Worm (Caenorhabditis elegans) whole organism, L4 larva: ENCODE data around the gene F13A2.3.
A peak's percentile ranks its signal among the peaks of the same experiment; 100 is the strongest.

Experiments used
- R02D3.7 ChIP-seq: fragments of 150-350 bp; sonication (generic microtip); optimal IDR thresholded peaks from 3 replicates; lab custom pipeline; 2014; ENCODE audit warnings: missing biosample characterization, missing genetic modification characterization
- aha-1 ChIP-seq: fragments of 150-350 bp; peaks from one replicate; lab custom pipeline; 2014; ENCODE audit warnings: missing biosample characterization, missing genetic modification characterization
- aly-2 ChIP-seq: sonication (generic microtip); optimal IDR thresholded peaks from 2 replicates; lab custom pipeline; 2018; ENCODE audit warnings: missing biosample characterization, missing genetic modification characterization
- ama-1 ChIP-seq: fragments of 150-350 bp; optimal IDR thresholded peaks from 2 replicates; lab custom pipeline; 2014; ENCODE audit warnings: inconsistent platforms, mixed read lengths
- ceh-62 ChIP-seq: sonication (generic microtip); optimal IDR thresholded peaks from 2 replicates; lab custom pipeline; 2017; ENCODE audit warnings: missing biosample characterization, missing genetic modification characterization
- daf-8 ChIP-seq: fragments of 200-800 bp; sonication (Bioruptor generic); IDR thresholded peaks from 2 replicates; pipeline ENCODE4 v1.3.6; 2022; ENCODE audit warnings: missing genetic modification characterization, missing compliant biosample characterization
- dmd-9 ChIP-seq: fragments of 200-800 bp; sonication (Bioruptor generic); IDR thresholded peaks from 2 replicates; pipeline ENCODE4 v1.3.6; 2022; ENCODE audit warnings: missing genetic modification reagents, missing genetic modification characterization, missing compliant biosample characterization
- duxl-1 ChIP-seq: sonication (generic microtip); optimal IDR thresholded peaks from 2 replicates; lab custom pipeline; 2016; ENCODE audit warnings: mild to moderate bottlenecking, missing genetic modification characterization, moderate library complexity, missing compliant biosample characterization; ENCODE audit not compliant: poor library complexity
- egl-43 ChIP-seq: fragments of 200-800 bp; sonication (Bioruptor generic); IDR thresholded peaks from 2 replicates; pipeline ENCODE4 v1.3.6; 2022; ENCODE audit warnings: missing genetic modification reagents, missing genetic modification characterization, missing compliant biosample characterization
- hlh-30 ChIP-seq: sonication (generic microtip); optimal IDR thresholded peaks from 2 replicates; lab custom pipeline; 2017; ENCODE audit warnings: antibody characterized with exemption, mild to moderate bottlenecking, missing genetic modification characterization, missing compliant biosample characterization; ENCODE audit not compliant: insufficient read depth
- jun-1 ChIP-seq: fragments of 150-350 bp; optimal IDR thresholded peaks from 2 replicates; lab custom pipeline; 2014; ENCODE audit warnings: missing biosample characterization, missing genetic modification reagents, missing genetic modification characterization
- lim-7 ChIP-seq: fragments of 200-800 bp; sonication (Bioruptor generic); IDR thresholded peaks from 2 replicates; pipeline ENCODE4 v1.3.6; 2022; ENCODE audit warnings: missing genetic modification characterization, missing compliant biosample characterization
- lin-13 ChIP-seq: fragments of 150-350 bp; optimal IDR thresholded peaks from 2 replicates; lab custom pipeline; 2014; ENCODE audit warnings: missing biosample characterization, missing genetic modification reagents, missing genetic modification characterization
- lin-15B ChIP-seq: fragments of 150-350 bp; sonication (generic microtip); optimal IDR thresholded peaks from 3 replicates; lab custom pipeline; 2014; ENCODE audit warnings: missing biosample characterization, missing genetic modification characterization
- lin-38 ChIP-seq: fragments of 200-800 bp; sonication (Bioruptor generic); IDR thresholded peaks from 2 replicates; pipeline ENCODE4 v1.3.6; 2022; ENCODE audit warnings: missing genetic modification reagents, missing genetic modification characterization, missing compliant biosample characterization
- pha-4 ChIP-seq, 2 experiments: fragments of 150-350 bp in 1 of 2; fragments of 200-800 bp in 1 of 2; sonication (Bioruptor generic) in 1 of 2; IDR thresholded peaks in 1 of 2; optimal IDR thresholded peaks in 1 of 2; 2 replicates each; pipeline versions ENCODE4 v1.3.6 to Lab custom; 2014 to 2022; ENCODE audit warnings: missing genetic modification characterization in 2 of 2, missing genetic modification reagents in 2 of 2, missing biosample characterization in 1 of 2, missing compliant biosample characterization in 1 of 2
- rbr-2 ChIP-seq: sonication (generic microtip); optimal IDR thresholded peaks from 2 replicates; lab custom pipeline; 2016; ENCODE audit warnings: missing genotype, missing genetic modification characterization, missing compliant biosample characterization
- set-16 ChIP-seq: fragments of 200-800 bp; sonication (Bioruptor generic); IDR thresholded peaks from 2 replicates; pipeline ENCODE4 v1.3.6; 2022; ENCODE audit warnings: missing genetic modification reagents, missing genetic modification characterization, missing compliant biosample characterization
- snpc-4 ChIP-seq: fragments of 150-350 bp; optimal IDR thresholded peaks from 2 replicates; lab custom pipeline; 2014; ENCODE audit warnings: missing biosample characterization, missing genetic modification characterization
- spr-1 ChIP-seq: sonication (generic microtip); optimal IDR thresholded peaks from 2 replicates; lab custom pipeline; 2016; ENCODE audit warnings: mild to moderate bottlenecking, missing genetic modification characterization, missing compliant biosample characterization
- unc-130 ChIP-seq: sonication (generic microtip); optimal IDR thresholded peaks from 2 replicates; lab custom pipeline; 2016; ENCODE audit warnings: missing genetic modification reagents, missing genetic modification characterization, missing compliant biosample characterization
- unc-62 ChIP-seq, 3 experiments: fragments of 150-350 bp in 1 of 3; sonication (generic microtip); optimal IDR thresholded peaks in 2 of 3; peaks in 1 of 3; 1 replicate in 1 of 3; 2 replicates in 2 of 3; lab custom pipeline; 2014 to 2017; ENCODE audit warnings: missing biosample characterization in 3 of 3, missing genetic modification characterization in 3 of 3, missing genetic modification reagents in 3 of 3, missing genotype in 1 of 3
- zfp-3 ChIP-seq: fragments of 200-800 bp; sonication (Bioruptor generic); conservative IDR thresholded peaks from 2 replicates; pipeline ENCODE4 v1.3.6; 2022; ENCODE audit warnings: missing genetic modification reagents, missing genetic modification characterization, missing compliant biosample characterization

The F13A2.3 gene

DNA sequence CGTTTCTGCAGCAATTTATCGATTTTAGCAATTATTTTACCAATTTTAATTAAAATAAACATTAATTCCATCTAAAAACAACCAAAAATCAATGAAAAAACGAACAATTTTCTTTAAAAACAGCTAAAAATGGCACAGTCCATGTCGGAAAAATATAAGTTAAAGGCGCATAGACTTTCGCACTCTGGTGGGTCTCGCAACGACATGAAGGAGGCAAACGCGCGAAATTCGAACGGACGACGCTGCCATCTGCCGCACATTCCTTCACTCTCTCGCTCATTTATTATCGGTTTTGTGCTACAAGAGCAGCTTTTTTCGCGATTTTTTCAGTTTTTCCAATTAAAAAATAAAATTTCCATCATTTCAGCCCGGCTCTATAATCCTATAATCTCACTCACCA lies 49.4 kb downstream of the F13A2.3 start, which contains the start of gene mcm-7 (continued):
- TF ChIP-seq ama-1 (lab: Kevin White, UChicago) (peak; percentile 31), unc-62 (GFP tag; optimal IDR thresholded peaks at IDR 0.05 in 1 of 2; lab: Kevin White, UChicago) (no peak), unc-62 (tag; optimal IDR thresholded peaks at IDR 0.05; lab: Kevin White, UChicago) (no peak), lin-15B (no peak), dmd-9 (GFP tag; lab: Robert Waterston, UW) (no peak), unc-130 (peak; percentile 22), lin-13 (peak; percentile 33), spr-1 (tag; lab: Kevin White, UChicago) (no peak), duxl-1 (tag; lab: Kevin White, UChicago) (no peak), R02D3.7 (tag; lab: Kevin White, UChicago) (no peak), rbr-2 (tag; lab: Kevin White, UChicago) (no peak), aly-2 (tag; lab: Kevin White, UChicago) (no peak), daf-8 (no peak), ceh-62 (tag; lab: Kevin White, UChicago) (no peak)

DNA sequence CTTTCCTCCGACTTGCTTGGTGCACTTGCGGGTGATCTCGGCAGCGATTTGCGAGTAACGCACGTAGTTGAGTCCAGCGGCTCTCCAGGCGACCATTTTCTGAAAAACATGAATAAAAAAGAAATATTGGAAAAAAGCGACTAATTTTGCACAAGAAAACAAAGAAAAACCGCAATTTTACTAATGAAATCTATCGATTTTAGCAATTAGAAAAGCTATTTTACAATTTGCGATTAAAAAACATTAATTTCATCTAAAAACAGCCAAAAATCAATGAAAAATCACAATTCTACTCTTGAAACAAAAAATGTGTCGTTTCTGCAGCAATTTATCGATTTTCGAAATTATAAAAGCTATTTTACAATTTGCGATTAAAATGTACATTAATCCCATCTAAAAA lies 49.8 kb downstream of the F13A2.3 start, which contains the start of gene hpo-18:
Gene hpo-18 (minus strand): TSS at position 101 of the 400 bp plus-strand sequence.
- TF ChIP-seq aha-1 (peak; percentile 67), jun-1 (tag; lab: Kevin White, UChicago) (no peak), snpc-4 (no peak), duxl-1 (tag; lab: Kevin White, UChicago) (no peak), set-16 (no peak)
- TF ChIP-seq, all 104 proteins: peak for 1

DNA sequence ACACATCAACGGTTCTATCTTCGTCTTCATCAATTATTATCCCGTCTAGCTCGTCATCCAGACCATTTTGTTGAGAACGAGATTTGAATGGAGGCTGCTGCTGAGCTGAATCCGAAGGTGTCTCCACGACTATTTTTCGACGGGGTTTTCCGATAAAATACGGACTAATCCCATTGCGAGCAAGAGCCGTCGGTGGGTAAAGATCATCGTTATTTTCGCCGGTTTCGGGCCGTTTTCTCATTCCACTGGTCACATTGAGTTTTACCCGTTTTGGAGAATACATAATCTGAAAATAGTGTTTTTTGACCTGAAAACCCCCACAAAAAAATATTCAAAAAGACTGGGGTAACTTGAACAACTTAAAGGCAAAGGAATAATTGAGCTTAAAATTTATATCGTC lies 50.4 kb downstream of the F13A2.3 start, which contains the start of gene figl-1:
Gene figl-1 (minus strand): TSS at position 286 of the 400 bp plus-strand sequence.
- TF ChIP-seq egl-43 (GFP tag; lab: Robert Waterston, UW): 0 out of 2 replicates have a peak, but pooled peaks have one; percentile 37
- no peak for TF ChIP-seq hlh-30 (tag; lab: Kevin White, UChicago)
- TF ChIP-seq pha-4 (GFP tag; IDR thresholded peaks at IDR 0.05; lab: Robert Waterston, UW): 0 out of 2 replicates have a peak, but pooled peaks have one; percentile 16
- no peak for TF ChIP-seq pha-4 (tag; optimal IDR thresholded peaks at IDR 0.05; lab: Kevin White, UChicago)
- 0 out of 2 replicates have a peak, but pooled peaks have one; percentile 19 for TF ChIP-seq lim-7 (GFP tag; lab: Robert Waterston, UW)
- peak; percentile 44 for TF ChIP-seq lin-38 (GFP tag; lab: Robert Waterston, UW)
- peak; percentile 74 for TF ChIP-seq ama-1 (lab: Kevin White, UChicago)
- TF ChIP-seq zfp-3: 0 out of 2 replicates have a peak, but pooled peaks have one; percentile 29
- no peak for TF ChIP-seq ceh-62 (tag; lab: Kevin White, UChicago)
